Worm (Caenorhabditis elegans) whole organism, L4 larva: ENCODE results near the gene cpf-1.

Experiments
- lin-15B ChIP-seq: fragments of 150-350 bp; sonication (generic microtip); optimal IDR thresholded peaks from 3 replicates; lab custom pipeline; 2014; ENCODE audit warnings: missing biosample characterization, missing genetic modification characterization
- nhr-42 ChIP-seq: fragments of 200-800 bp; sonication (Bioruptor generic); IDR thresholded peaks from 2 replicates; pipeline ENCODE4 v1.3.6; 2022; ENCODE audit warnings: missing genetic modification characterization, missing compliant biosample characterization
- nhr-6 ChIP-seq: fragments of 150-350 bp; optimal IDR thresholded peaks from 2 replicates; lab custom pipeline; 2014; ENCODE audit warnings: missing biosample characterization, missing genetic modification characterization

DNA sequence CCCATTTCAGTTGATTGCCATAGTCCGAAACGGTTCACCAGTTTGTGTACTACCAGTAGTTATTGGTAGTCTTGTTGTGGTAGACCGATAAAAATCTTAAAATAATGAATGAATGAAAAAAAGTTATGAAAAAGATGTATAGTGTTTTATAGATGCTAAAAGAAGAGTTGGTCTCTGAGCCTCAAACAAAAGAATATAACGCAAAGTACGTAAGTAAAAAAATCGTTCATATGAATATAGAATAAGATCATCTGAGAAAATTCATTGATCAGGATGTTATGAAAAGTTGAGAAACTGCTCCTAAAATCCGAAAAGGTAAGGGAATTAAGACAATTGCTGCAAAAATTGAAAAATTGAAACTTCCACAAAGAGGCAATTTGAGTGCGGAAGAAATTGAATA, 15.3 kb upstream of the cpf-1 start, which contains the start of gene chhy-1:
- no peak for TF ChIP-seq lin-15B
- no peak for TF ChIP-seq nhr-6 (tag; lab: Kevin White, UChicago)
- TF ChIP-seq nhr-42 (GFP tag; lab: Robert Waterston, UW) = no peak
